Worm (Caenorhabditis elegans): ENCODE data around the gene R03C1.1.

DNA sequence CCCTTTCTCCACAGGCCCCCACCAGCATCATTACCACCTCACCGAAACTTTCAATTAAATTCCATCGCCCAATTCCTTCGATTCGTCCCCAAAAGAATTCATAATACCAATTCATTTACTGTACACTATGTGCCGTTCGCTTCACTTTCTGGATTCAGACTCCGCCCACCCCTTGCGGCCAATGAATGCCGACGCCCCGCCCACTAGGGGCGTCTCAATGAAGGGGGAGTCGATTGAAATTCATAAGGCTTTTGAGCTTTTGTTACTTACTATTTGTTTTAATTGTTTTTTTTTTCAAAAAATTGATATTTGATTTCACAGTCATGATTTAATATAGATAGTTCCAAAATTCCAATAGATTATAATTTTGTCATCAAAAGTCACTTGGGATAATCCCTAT, 13.7 kb downstream of the R03C1.1 start:
- TF ChIP-seq ZK337.2 (GFP tag; IDR thresholded peaks at IDR 0.05) (no peak), nhr-11 (tag; optimal IDR thresholded peaks at IDR 0.05) (no peak), hlh-30 (tag; optimal IDR thresholded peaks at IDR 0.05; ENCODE audit: insufficient read depth) (no peak), spr-3 (GFP tag; optimal IDR thresholded peaks at IDR 0.05) (no peak), mes-2 (tag; optimal IDR thresholded peaks at IDR 0.05; ENCODE audit: poor library complexity, severe bottlenecking) (no peak), T20F7.1 (GFP tag; optimal IDR thresholded peaks at IDR 0.05) (no peak), mdl-1 (tag; optimal IDR thresholded peaks at IDR 0.05) (no peak), ztf-11 (tag; optimal IDR thresholded peaks at IDR 0.05) (no peak), ama-1 (optimal IDR thresholded peaks at IDR 0.05) (no peak), lsy-2 (tag; optimal IDR thresholded peaks at IDR 0.05) (no peak), fkh-10 (GFP tag; optimal IDR thresholded peaks at IDR 0.05) (no peak), ceh-62 (tag; optimal IDR thresholded peaks at IDR 0.05) (no peak), D1046.2 (GFP tag; IDR thresholded peaks at IDR 0.05) (no peak)
